Worm (Caenorhabditis elegans) whole organism, L1 larva: ENCODE results near the gene math-3.
"Not testable (repeated sequence)": the region's sequence is repeated elsewhere in the genome, so short reads cannot be mapped to it uniquely, and the experiment has no call there.

Experiments
- Y116A8C.19 ChIP-seq: sonication (generic microtip); optimal IDR thresholded peaks from 2 replicates; lab custom pipeline; 2016; ENCODE audit warnings: missing compliant biosample characterization, missing genetic modification characterization, borderline replicate concordance
- aha-1 ChIP-seq: fragments of 150-350 bp; optimal IDR thresholded peaks from 2 replicates; lab custom pipeline; 2014; ENCODE audit warnings: missing biosample characterization, missing genetic modification characterization
- alr-1 ChIP-seq: fragments of 200-800 bp; sonication (Bioruptor generic); optimal IDR thresholded peaks from 2 replicates; lab custom pipeline; 2018; ENCODE audit warnings: borderline replicate concordance, mild to moderate bottlenecking, missing genetic modification characterization, missing compliant biosample characterization
- ceh-63 ChIP-seq: fragments of 200-800 bp; sonication (Bioruptor generic); optimal IDR thresholded peaks from 2 replicates; lab custom pipeline; 2018; ENCODE audit warnings: mild to moderate bottlenecking, missing genetic modification characterization, missing compliant biosample characterization
- ceh-82 ChIP-seq, 3 experiments: fragments of 150-350 bp in 1 of 3; sonication (generic microtip) in 2 of 3; optimal IDR thresholded peaks; 2 replicates each; lab custom pipeline; 2014 to 2017; ENCODE audit warnings: missing biosample characterization in 3 of 3, missing genetic modification characterization in 3 of 3
- ceh-90 ChIP-seq: sonication (generic microtip); optimal IDR thresholded peaks from 2 replicates; lab custom pipeline; 2016; ENCODE audit warnings: missing genetic modification characterization, missing compliant biosample characterization
- ces-1 ChIP-seq: fragments of 150-350 bp; optimal IDR thresholded peaks from 2 replicates; lab custom pipeline; 2014; ENCODE audit warnings: missing biosample characterization, missing genetic modification reagents, missing genetic modification characterization
- efl-1 ChIP-seq, 4 experiments: fragments of 150-350 bp; optimal IDR thresholded peaks in 3 of 4; peaks in 1 of 4; 1 replicate in 1 of 4; 2 replicates in 3 of 4; lab custom pipeline; 2014; ENCODE audit warnings: missing biosample characterization in 2 of 4, missing genetic modification characterization in 2 of 4, missing genetic modification reagents in 2 of 4
- egl-13 ChIP-seq: sonication (generic microtip); optimal IDR thresholded peaks from 2 replicates; lab custom pipeline; 2016; ENCODE audit warnings: missing genotype, missing genetic modification reagents, missing genetic modification characterization, missing compliant biosample characterization
- elt-2 ChIP-seq: sonication (generic microtip); optimal IDR thresholded peaks from 2 replicates; lab custom pipeline; 2016; ENCODE audit warnings: missing genetic modification characterization, mild to moderate bottlenecking, inconsistent platforms, missing compliant biosample characterization, missing genetic modification reagents
- elt-3 ChIP-seq, 6 experiments: fragments of 150-350 bp in 1 of 6; sonication (generic microtip); optimal IDR thresholded peaks; 2 replicates each; lab custom pipeline; 2017 to 2018; ENCODE audit warnings: missing biosample characterization in 6 of 6, missing genetic modification characterization in 6 of 6, inconsistent platforms in 1 of 6
- hlh-17 ChIP-seq: fragments of 200-800 bp; sonication (Bioruptor generic); optimal IDR thresholded peaks from 2 replicates; lab custom pipeline; 2018; ENCODE audit warnings: missing genetic modification characterization, mild to moderate bottlenecking, missing compliant biosample characterization, moderate library complexity, borderline replicate concordance
- hlh-4 ChIP-seq: sonication (generic microtip); optimal IDR thresholded peaks from 2 replicates; lab custom pipeline; 2016; ENCODE audit warnings: mild to moderate bottlenecking, missing genetic modification characterization, missing compliant biosample characterization
- lin-35 ChIP-seq, 2 experiments: fragments of 150-350 bp; optimal IDR thresholded peaks; 2 replicates each; lab custom pipeline; 2014; ENCODE audit warnings: missing biosample characterization in 2 of 2, missing genetic modification characterization in 2 of 2, missing genetic modification reagents in 2 of 2
- lir-3 ChIP-seq: sonication (generic microtip); optimal IDR thresholded peaks from 2 replicates; lab custom pipeline; 2016; ENCODE audit warnings: mild to moderate bottlenecking, missing genetic modification characterization, moderate library complexity, missing compliant biosample characterization; ENCODE audit not compliant: poor library complexity
- lsy-2 ChIP-seq, 2 experiments: fragments of 150-350 bp; optimal IDR thresholded peaks; 2 replicates each; lab custom pipeline; 2014; ENCODE audit warnings: missing biosample characterization in 2 of 2, missing genetic modification characterization in 2 of 2
- mef-2 ChIP-seq: fragments of 150-350 bp; optimal IDR thresholded peaks from 2 replicates; lab custom pipeline; 2014; ENCODE audit warnings: missing biosample characterization, missing genetic modification characterization
- nhr-11 ChIP-seq: fragments of 150-350 bp; optimal IDR thresholded peaks from 2 replicates; lab custom pipeline; 2014; ENCODE audit warnings: missing biosample characterization, missing genetic modification characterization
- nhr-19 ChIP-seq: fragments of 200-800 bp; sonication (Bioruptor generic); conservative IDR thresholded peaks from 2 replicates; pipeline ENCODE4 v1.3.6; 2022; ENCODE audit warnings: missing genetic modification characterization, missing compliant biosample characterization
- nhr-28 ChIP-seq: fragments of 150-350 bp; optimal IDR thresholded peaks from 2 replicates; lab custom pipeline; 2014; ENCODE audit warnings: missing biosample characterization, missing genetic modification characterization
- nhr-47 ChIP-seq: sonication (generic microtip); optimal IDR thresholded peaks from 2 replicates; lab custom pipeline; 2016; ENCODE audit warnings: mild to moderate bottlenecking, missing genetic modification characterization, moderate library complexity, missing compliant biosample characterization
- nhr-77 ChIP-seq: fragments of 150-350 bp; optimal IDR thresholded peaks from 2 replicates; lab custom pipeline; 2014; ENCODE audit warnings: missing biosample characterization, missing genetic modification characterization
- nhr-84 ChIP-seq: sonication (generic microtip); optimal IDR thresholded peaks from 2 replicates; lab custom pipeline; 2017; ENCODE audit warnings: missing biosample characterization, missing genetic modification characterization
- nhr-85 ChIP-seq: sonication (generic microtip); peaks from one replicate; lab custom pipeline; 2016; ENCODE audit warnings: missing genetic modification characterization, inconsistent platforms, missing compliant biosample characterization
- pqm-1 ChIP-seq: sonication (generic microtip); optimal IDR thresholded peaks from 3 replicates; lab custom pipeline; 2017; ENCODE audit warnings: missing biosample characterization, missing genetic modification characterization
- rnt-1 ChIP-seq: sonication (generic microtip); optimal IDR thresholded peaks from 2 replicates; lab custom pipeline; 2016; ENCODE audit warnings: mild to moderate bottlenecking, missing genetic modification characterization, moderate library complexity, missing compliant biosample characterization
- swsn-7 ChIP-seq: sonication (generic microtip); optimal IDR thresholded peaks from 2 replicates; lab custom pipeline; 2016; ENCODE audit warnings: missing genetic modification characterization, missing compliant biosample characterization
- tbx-2 ChIP-seq: sonication (generic microtip); optimal IDR thresholded peaks from 2 replicates; lab custom pipeline; 2016; ENCODE audit warnings: missing genetic modification characterization, missing compliant biosample characterization
- unc-98 ChIP-seq: fragments of 200-800 bp; sonication (Bioruptor generic); IDR thresholded peaks from 2 replicates; pipeline ENCODE4 v1.3.6; 2022; ENCODE audit warnings: missing genetic modification characterization, missing compliant biosample characterization
- xbp-1 ChIP-seq: sonication (generic microtip); optimal IDR thresholded peaks from 2 replicates; lab custom pipeline; 2016; ENCODE audit warnings: missing genetic modification characterization, missing compliant biosample characterization
- zip-4 ChIP-seq: fragments of 200-800 bp; sonication (Bioruptor generic); optimal IDR thresholded peaks from 2 replicates; lab custom pipeline; 2018; ENCODE audit warnings: mild to moderate bottlenecking, missing genetic modification characterization, moderate library complexity, missing compliant biosample characterization

The math-3 gene

ce11 chrII:1767458-1767857, 4.4 kb upstream of the math-3 start:
- peak; percentile 28 for TF ChIP-seq elt-2 (tag; lab: Kevin White, UChicago)
- TF ChIP-seq lin-35 (GFP tag; optimal IDR thresholded peaks at IDR 0.05; lab: Kevin White, UChicago): peak in 1 of 2 experiments; percentile 10
- not testable (repeated sequence) for TF ChIP-seq efl-1 (optimal IDR thresholded peaks at IDR 0.05; lab: Kevin White, UChicago)
- peak in 1 of 2 experiments; percentile 43 for TF ChIP-seq efl-1 (GFP tag; optimal IDR thresholded peaks at IDR 0.05 in 1 of 2; lab: Kevin White, UChicago)

- TF ChIP-seq lir-3 (tag; lab: Kevin White, UChicago); nhr-28; efl-1 (optimal IDR thresholded peaks at IDR 0.05; lab: Kevin White, UChicago); efl-1 (GFP tag; optimal IDR thresholded peaks at IDR 0.05 in 1 of 2; lab: Kevin White, UChicago): not testable (repeated sequence)
Measured at ce11 chrII:1771347-1771746, 538 bp upstream of the math-3 start, which contains the start of gene math-26. Gene math-26 (plus strand): TSS chrII:1771647.

ce11 chrII:1775234-1775633, 3.3 kb downstream of the math-3 start, which contains the start of gene F36H5.14:
Gene F36H5.14 (plus strand): TSS chrII:1775534.
- TF ChIP-seq Y116A8C.19 (tag; lab: Kevin White, UChicago); unc-98; nhr-19 (GFP tag; lab: Robert Waterston, UW): not testable (repeated sequence)

- no peak for TF ChIP-seq nhr-11 (tag; lab: Kevin White, UChicago)
- no peak for TF ChIP-seq efl-1 (optimal IDR thresholded peaks at IDR 0.05; lab: Kevin White, UChicago)
- peak in 1 of 2 experiments; percentile 84 for TF ChIP-seq efl-1 (GFP tag; optimal IDR thresholded peaks at IDR 0.05 in 1 of 2; lab: Kevin White, UChicago)
Measured at ce11 chrII:1782474-1782873, 10.6 kb downstream of the math-3 start, which contains the start of gene math-4. Gene math-4 (minus strand): TSS chrII:1782574.

- no peak for TF ChIP-seq elt-2 (tag; lab: Kevin White, UChicago)
- no peak for TF ChIP-seq mef-2 (tag; lab: Kevin White, UChicago)
- no peak for TF ChIP-seq nhr-84 (tag; lab: Kevin White, UChicago)
- no peak for TF ChIP-seq tbx-2 (tag; lab: Kevin White, UChicago)
- TF ChIP-seq zip-4 (GFP tag; lab: Kevin White, UChicago): no peak
- no peak for TF ChIP-seq egl-13 (tag; lab: Kevin White, UChicago)
- no peak for TF ChIP-seq nhr-47 (tag; lab: Kevin White, UChicago)
- TF ChIP-seq alr-1 (tag; lab: Kevin White, UChicago): no peak
- TF ChIP-seq, all 84 proteins: peak for 0
Measured at ce11 chrII:1784799-1785198, 12.9 kb downstream of the math-3 start, which contains the start of gene C08F1.11. Gene C08F1.11 (minus strand): TSS chrII:1784899.

ce11 chrII:1786209-1786608, 14.3 kb downstream of the math-3 start, which contains the start of gene C08F1.10:
Gene C08F1.10 (minus strand): TSS chrII:1786309.
- no peak for TF ChIP-seq pqm-1 (tag; lab: Kevin White, UChicago)
- TF ChIP-seq ces-1 (GFP tag; lab: Kevin White, UChicago): no peak

ce11 chrII:1787208-1787607, 15.3 kb downstream of the math-3 start:
- no peak for TF ChIP-seq ceh-90 (tag; lab: Kevin White, UChicago)
- no peak for TF ChIP-seq nhr-85 (tag; lab: Kevin White, UChicago)
- no peak for TF ChIP-seq aha-1
- TF ChIP-seq ceh-82 (tag; optimal IDR thresholded peaks at IDR 0.05; lab: Kevin White, UChicago): no peak

- no peak for TF ChIP-seq xbp-1 (tag; lab: Kevin White, UChicago)
- TF ChIP-seq elt-3 (tag; optimal IDR thresholded peaks at IDR 0.05; lab: Kevin White, UChicago): no peak
- no peak for TF ChIP-seq lsy-2 (tag; optimal IDR thresholded peaks at IDR 0.05; lab: Kevin White, UChicago)
- TF ChIP-seq hlh-4 (tag; lab: Kevin White, UChicago): no peak
- no peak for TF ChIP-seq swsn-7 (tag; lab: Kevin White, UChicago)
- TF ChIP-seq ceh-63 (GFP tag; lab: Kevin White, UChicago): no peak
- no peak for TF ChIP-seq nhr-77 (tag; lab: Kevin White, UChicago)
- no peak for TF ChIP-seq tbx-2 (tag; lab: Kevin White, UChicago)
- TF ChIP-seq nhr-19 (GFP tag; lab: Robert Waterston, UW): no peak
- TF ChIP-seq hlh-17: no peak
- no peak for TF ChIP-seq rnt-1 (tag; lab: Kevin White, UChicago)
- TF ChIP-seq nhr-28: no peak
- TF ChIP-seq, all 84 proteins: peak for 0
Measured at ce11 chrII:1788087-1788486, 16.2 kb downstream of the math-3 start, which contains the start of the genes C08F1.6 and fbxb-13. Gene C08F1.6 (minus strand): TSS chrII:1788187. Gene fbxb-13 (plus strand): TSS chrII:1788277.
